Worm (Caenorhabditis elegans): ENCODE results near the gene nspd-6.

Gene nspd-6

ce11 chrIV:5137809-5138208 lies 27.7 kb downstream of the nspd-6 start (continued):
- no peak for TF ChIP-seq egl-27 (tag; optimal IDR thresholded peaks at IDR 0.05)
- TF ChIP-seq unc-62 (GFP tag; optimal IDR thresholded peaks at IDR 0.05) = no peak
- peak; percentile 95 for TF ChIP-seq fkh-10 (GFP tag; optimal IDR thresholded peaks at IDR 0.05)
- no peak for TF ChIP-seq lin-35 (GFP tag; optimal IDR thresholded peaks at IDR 0.05)
- no peak for TF ChIP-seq ceh-63 (GFP tag; optimal IDR thresholded peaks at IDR 0.05)
- no peak for TF ChIP-seq nhr-12 (tag; optimal IDR thresholded peaks at IDR 0.05)
- TF ChIP-seq tbx-2 (tag; optimal IDR thresholded peaks at IDR 0.05) = no peak
- no peak for TF ChIP-seq unc-86 (tag; optimal IDR thresholded peaks at IDR 0.05)
- TF ChIP-seq ceh-88 (GFP tag; IDR thresholded peaks at IDR 0.05) = no peak
- TF ChIP-seq mdl-1 (tag; optimal IDR thresholded peaks at IDR 0.05) = no peak
- TF ChIP-seq lin-39 (tag; optimal IDR thresholded peaks at IDR 0.05) = no peak
- TF ChIP-seq ces-1 (GFP tag; optimal IDR thresholded peaks at IDR 0.05) = no peak
- no peak for TF ChIP-seq aly-2 (tag; optimal IDR thresholded peaks at IDR 0.05)
- TF ChIP-seq snpc-4 (tag; optimal IDR thresholded peaks at IDR 0.05) = no peak
- no peak for TF ChIP-seq dsc-1 (tag; optimal IDR thresholded peaks at IDR 0.05)
- TF ChIP-seq lir-3 (tag; optimal IDR thresholded peaks at IDR 0.05; ENCODE audit: poor library complexity) = no peak
- TF ChIP-seq xbp-1 (tag; optimal IDR thresholded peaks at IDR 0.05) = no peak
- TF ChIP-seq ets-5 (GFP tag; IDR thresholded peaks at IDR 0.05) = no peak
- no peak for TF ChIP-seq ceh-90 (tag; optimal IDR thresholded peaks at IDR 0.05)
- TF ChIP-seq lin-15B (tag; optimal IDR thresholded peaks at IDR 0.05) = no peak
- TF ChIP-seq ama-1 (optimal IDR thresholded peaks at IDR 0.05) = no peak
- TF ChIP-seq ztf-4 (tag; optimal IDR thresholded peaks at IDR 0.05) = no peak
- TF ChIP-seq nhr-71 (tag; optimal IDR thresholded peaks at IDR 0.05) = peak; percentile 4
- no peak for TF ChIP-seq pqm-1 (tag; optimal IDR thresholded peaks at IDR 0.05)
- TF ChIP-seq nhr-77 (tag; optimal IDR thresholded peaks at IDR 0.05) = no peak
- TF ChIP-seq sup-37 (GFP tag; optimal IDR thresholded peaks at IDR 0.05) = no peak

DNA sequence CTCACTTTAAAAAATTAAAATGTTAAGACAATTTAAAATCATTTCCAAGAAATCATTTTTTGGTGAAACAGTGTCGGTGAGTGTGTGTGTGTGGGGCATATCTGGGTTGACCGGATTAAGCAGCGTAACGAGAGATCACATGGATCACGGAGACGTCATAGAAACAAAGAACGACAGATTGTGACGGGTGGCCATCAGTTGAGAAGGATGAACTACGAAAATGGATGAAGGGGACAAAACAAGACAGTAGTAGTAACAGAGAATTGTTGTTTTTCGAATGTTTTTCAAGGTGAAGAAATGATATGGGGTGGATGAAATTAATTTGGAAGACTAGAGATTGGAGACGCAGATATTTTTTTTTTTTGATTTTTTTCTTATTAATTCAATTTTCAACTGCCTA lies 29.0 kb downstream of the nspd-6 start:
- TF ChIP-seq nhr-20 (tag; optimal IDR thresholded peaks at IDR 0.05) (peak; percentile 30), ceh-63 (GFP tag; optimal IDR thresholded peaks at IDR 0.05) (no peak), blmp-1 (tag; optimal IDR thresholded peaks at IDR 0.05) (peak; percentile 77), mep-1 (tag; optimal IDR thresholded peaks at IDR 0.05) (peak; percentile 37), elt-3 (tag; optimal IDR thresholded peaks at IDR 0.05) (peak in 2 of 6 experiments; percentile 23 to 46), nhr-71 (tag; optimal IDR thresholded peaks at IDR 0.05) (peak; percentile 2), skn-1 (tag; optimal IDR thresholded peaks at IDR 0.05) (no peak), sox-4 (tag; optimal IDR thresholded peaks at IDR 0.05) (no peak), nhr-85 (tag) (peak; percentile 81), nhr-237 (tag; optimal IDR thresholded peaks at IDR 0.05) (no peak), lin-14 (GFP tag; optimal IDR thresholded peaks at IDR 0.05) (peak; percentile 55), snu-23 (GFP tag; optimal IDR thresholded peaks at IDR 0.05) (peak; percentile 25)

ce11 chrIV:5134798-5135197 lies 30.7 kb downstream of the nspd-6 start:
- no peak for TF ChIP-seq rnt-1 (tag; optimal IDR thresholded peaks at IDR 0.05)
- TF ChIP-seq aly-2 (tag; optimal IDR thresholded peaks at IDR 0.05) = no peak
- no peak for TF ChIP-seq hlh-17 (GFP tag; optimal IDR thresholded peaks at IDR 0.05; ENCODE audit: borderline replicate concordance)
- TF ChIP-seq mdl-1 (tag; optimal IDR thresholded peaks at IDR 0.05) = no peak
- no peak for TF ChIP-seq tlp-1 (tag; optimal IDR thresholded peaks at IDR 0.05)
- peak; percentile 59 for TF ChIP-seq fos-1 (tag; optimal IDR thresholded peaks at IDR 0.05)
- TF ChIP-seq snpc-4 (tag; optimal IDR thresholded peaks at IDR 0.05) = no peak
- peak; percentile 59 for TF ChIP-seq lin-14 (GFP tag; optimal IDR thresholded peaks at IDR 0.05)
- TF ChIP-seq jun-1 (tag; optimal IDR thresholded peaks at IDR 0.05) = no peak
- no peak for TF ChIP-seq nhr-28 (tag; optimal IDR thresholded peaks at IDR 0.05)
- TF ChIP-seq lin-15B (tag; optimal IDR thresholded peaks at IDR 0.05) = no peak
- peak; percentile 57 for TF ChIP-seq nhr-85 (tag)
- TF ChIP-seq lin-35 (GFP tag; optimal IDR thresholded peaks at IDR 0.05) = peak; percentile 5 to 16
- no peak for TF ChIP-seq nhr-47 (tag; optimal IDR thresholded peaks at IDR 0.05)
- peak; percentile 22 for TF ChIP-seq blmp-1 (tag; optimal IDR thresholded peaks at IDR 0.05)
